Fruit fly (Drosophila melanogaster) whole organism, embryonic: ENCODE results near the gene Or9a.

Source experiments
- Ada2b ChIP-seq: fragments of 200-800 bp; sonication (Bioruptor generic); IDR thresholded peaks from 2 replicates; pipeline ENCODE4 v1.3.6; 2022; ENCODE audit warnings: missing biosample characterization, missing genetic modification characterization
- Bdp1 ChIP-seq: fragments of 200-800 bp; sonication (Bioruptor generic); optimal IDR thresholded peaks from 3 replicates; lab custom pipeline; 2016; ENCODE audit warnings: missing biosample characterization, missing genetic modification characterization
- C15 ChIP-seq: fragments of 200-800 bp; sonication (Bioruptor generic); IDR thresholded peaks from 3 replicates; pipeline ENCODE4 v1.3.6; 2022; ENCODE audit warnings: missing biosample characterization, missing genetic modification characterization
- CG10366 ChIP-seq: fragments of 200-800 bp; sonication (Bioruptor generic); IDR thresholded peaks from 2 replicates; pipeline ENCODE4 v1.3.6; 2022; ENCODE audit warnings: missing biosample characterization, missing genetic modification characterization
- CG10654 ChIP-seq: fragments of 200-800 bp; sonication (Bioruptor generic); optimal IDR thresholded peaks from 2 replicates; lab custom pipeline; 2016; ENCODE audit warnings: missing biosample characterization, missing genetic modification characterization
- CG10959 ChIP-seq: fragments of 200-800 bp; sonication (Bioruptor generic); IDR thresholded peaks from 2 replicates; pipeline ENCODE4 v1.3.6; 2022; ENCODE audit warnings: missing biosample characterization, missing genetic modification characterization
- CG11723 ChIP-seq: fragments of 200-800 bp; sonication (Bioruptor generic); optimal IDR thresholded peaks from 2 replicates; lab custom pipeline; 2017; ENCODE audit warnings: missing biosample characterization, mild to moderate bottlenecking, missing genetic modification characterization
- CG12219 ChIP-seq: fragments of 200-800 bp; sonication (Bioruptor generic); optimal IDR thresholded peaks from 3 replicates; lab custom pipeline; 2018; ENCODE audit warnings: missing biosample characterization, mild to moderate bottlenecking, missing genetic modification characterization
- CG16815 ChIP-seq: fragments of 200-800 bp; sonication (Bioruptor generic); optimal IDR thresholded peaks from 3 replicates; lab custom pipeline; 2017; ENCODE audit warnings: missing biosample characterization, mild to moderate bottlenecking, missing genetic modification characterization
- CG1792 ChIP-seq: fragments of 200-800 bp; sonication (Bioruptor generic); optimal IDR thresholded peaks from 2 replicates; lab custom pipeline; 2016; ENCODE audit warnings: missing biosample characterization, missing genetic modification characterization
- CG31441 ChIP-seq: fragments of 200-800 bp; sonication (Bioruptor generic); IDR thresholded peaks from 2 replicates; pipeline ENCODE4 v1.3.6; 2022; ENCODE audit warnings: missing biosample characterization, missing genetic modification characterization
- CG32532 ChIP-seq: fragments of 200-800 bp; sonication (Bioruptor generic); IDR thresholded peaks from 2 replicates; pipeline ENCODE4 v1.3.6; 2022; ENCODE audit warnings: missing biosample characterization, missing genetic modification characterization
- CG3407 ChIP-seq: fragments of 200-800 bp; sonication (Bioruptor generic); optimal IDR thresholded peaks from 2 replicates; lab custom pipeline; 2018; ENCODE audit warnings: missing biosample characterization, mild to moderate bottlenecking, missing genetic modification characterization
- CG3726 ChIP-seq: fragments of 200-800 bp; sonication (Bioruptor generic); IDR thresholded peaks from 3 replicates; pipeline ENCODE4, ENCODE4 v1.3.6; 2022; ENCODE audit warnings: missing biosample characterization, missing genetic modification characterization
- CG4328 ChIP-seq: fragments of 200-800 bp; sonication (Bioruptor generic); optimal IDR thresholded peaks from 3 replicates; lab custom pipeline; 2017; ENCODE audit warnings: missing biosample characterization, missing genetic modification reagents, missing genetic modification characterization
- CG43689 ChIP-seq: fragments of 200-800 bp; sonication (Bioruptor generic); IDR thresholded peaks from 2 replicates; pipeline ENCODE4 v1.3.6; 2022; ENCODE audit warnings: missing biosample characterization, missing genetic modification characterization
- CG4424 ChIP-seq: fragments of 200-800 bp; sonication (Bioruptor generic); optimal IDR thresholded peaks from 3 replicates; lab custom pipeline; 2016; ENCODE audit warnings: missing biosample characterization, missing genetic modification characterization
- CG6175 ChIP-seq: fragments of 200-800 bp; sonication (Bioruptor generic); IDR thresholded peaks from 3 replicates; pipeline ENCODE4 v1.3.6; 2022; ENCODE audit warnings: missing biosample characterization, missing genetic modification characterization
- CG7928 ChIP-seq: fragments of 200-800 bp; sonication (Bioruptor generic); optimal IDR thresholded peaks from 2 replicates; lab custom pipeline; 2017; ENCODE audit warnings: missing biosample characterization, mild to moderate bottlenecking, missing genetic modification characterization
- CG7987 ChIP-seq: fragments of 200-800 bp; sonication (Bioruptor generic); optimal IDR thresholded peaks from 2 replicates; lab custom pipeline; 2018; ENCODE audit warnings: missing biosample characterization, mild to moderate bottlenecking, missing genetic modification characterization, moderate library complexity
- CG8388 ChIP-seq: fragments of 200-800 bp; sonication (Bioruptor generic); optimal IDR thresholded peaks from 2 replicates; lab custom pipeline; 2019; ENCODE audit warnings: missing biosample characterization, mild to moderate bottlenecking, missing genetic modification characterization, moderate library complexity
- CG8765 ChIP-seq: fragments of 200-800 bp; sonication (Bioruptor generic); IDR thresholded peaks from 2 replicates; pipeline ENCODE4 v1.3.6; 2022; ENCODE audit warnings: missing biosample characterization, missing genetic modification characterization
- CHES-1-like ChIP-seq: fragments of 200-800 bp; sonication (Bioruptor generic); optimal IDR thresholded peaks from 2 replicates; lab custom pipeline; 2016; ENCODE audit warnings: missing biosample characterization, missing genetic modification characterization
- Doc2 ChIP-seq: fragments of 200-800 bp; sonication (Bioruptor generic); IDR thresholded peaks from 2 replicates; pipeline ENCODE4 v1.3.6; 2022; ENCODE audit warnings: missing biosample characterization, missing genetic modification characterization
- Dp ChIP-seq: fragments of 200-800 bp; sonication (Bioruptor generic); optimal IDR thresholded peaks from 2 replicates; lab custom pipeline; 2018; ENCODE audit warnings: missing biosample characterization, mild to moderate bottlenecking, missing genetic modification characterization, moderate library complexity
- E2f1 ChIP-seq: fragments of 200-800 bp; sonication (Bioruptor generic); IDR thresholded peaks from 2 replicates; pipeline ENCODE4 v1.3.6; 2022; ENCODE audit warnings: missing biosample characterization, missing genetic modification characterization
- ERR ChIP-seq: fragments of 200-800 bp; sonication (Bioruptor generic); optimal IDR thresholded peaks from 2 replicates; lab custom pipeline; 2016; ENCODE audit warnings: missing biosample characterization, missing genetic modification characterization
- Ets97D ChIP-seq: fragments of 200-800 bp; sonication (Bioruptor generic); optimal IDR thresholded peaks from 3 replicates; lab custom pipeline; 2016; ENCODE audit warnings: missing biosample characterization, missing genetic modification characterization
- Fer3 ChIP-seq: fragments of 200-800 bp; sonication (Bioruptor generic); optimal IDR thresholded peaks from 2 replicates; lab custom pipeline; 2018; ENCODE audit warnings: missing biosample characterization, mild to moderate bottlenecking, missing genetic modification characterization, moderate library complexity
- Hmr ChIP-seq: fragments of 200-800 bp; sonication (Bioruptor generic); optimal IDR thresholded peaks from 3 replicates; lab custom pipeline; 2017; ENCODE audit warnings: mild to moderate bottlenecking, missing biosample characterization, missing genetic modification reagents, missing genetic modification characterization
- Lhr ChIP-seq: fragments of 200-800 bp; sonication (Bioruptor generic); optimal IDR thresholded peaks from 3 replicates; lab custom pipeline; 2017; ENCODE audit warnings: mild to moderate bottlenecking, missing biosample characterization, missing genetic modification reagents, missing genetic modification characterization
- Lpt ChIP-seq: fragments of >200 bp; optimal IDR thresholded peaks from 2 replicates; lab custom pipeline; 2018; ENCODE audit warnings: missing biosample characterization, missing genetic modification characterization
- MTF-1 ChIP-seq: fragments of 200-800 bp; sonication (Bioruptor generic); optimal IDR thresholded peaks from 2 replicates; lab custom pipeline; 2018; ENCODE audit warnings: missing biosample characterization, mild to moderate bottlenecking, missing genetic modification characterization, borderline replicate concordance
- Mad ChIP-seq: fragments of 200-800 bp; sonication (Bioruptor generic); optimal IDR thresholded peaks from 2 replicates; lab custom pipeline; 2016; ENCODE audit warnings: missing biosample characterization, missing genetic modification characterization
- NFAT ChIP-seq: fragments of 200-800 bp; sonication (Bioruptor generic); IDR thresholded peaks from 2 replicates; pipeline ENCODE4 v1.3.6; 2022; ENCODE audit warnings: missing biosample characterization, missing genetic modification characterization
- Optix ChIP-seq: fragments of 200-800 bp; sonication (Bioruptor generic); IDR thresholded peaks from 3 replicates; pipeline ENCODE4 v1.3.6; 2022; ENCODE audit warnings: missing biosample characterization, missing genetic modification characterization
- PHDP ChIP-seq: fragments of 200-800 bp; sonication (Bioruptor generic); optimal IDR thresholded peaks from 3 replicates; lab custom pipeline; 2018; ENCODE audit warnings: missing biosample characterization, mild to moderate bottlenecking, missing genetic modification characterization, moderate library complexity
- Rfx ChIP-seq: fragments of 200-800 bp; sonication (Bioruptor generic); IDR thresholded peaks from 2 replicates; pipeline ENCODE4 v1.3.6; 2022; ENCODE audit warnings: missing biosample characterization, missing genetic modification characterization
- Side ChIP-seq: fragments of 200-800 bp; sonication (Bioruptor generic); optimal IDR thresholded peaks from 2 replicates; lab custom pipeline; 2016; ENCODE audit warnings: missing biosample characterization, missing genetic modification characterization
- Six4 ChIP-seq: fragments of 200-800 bp; sonication (Bioruptor generic); optimal IDR thresholded peaks from 2 replicates; lab custom pipeline; 2016; ENCODE audit warnings: missing biosample characterization, missing genetic modification characterization
- abd-A ChIP-seq: fragments of 200-800 bp; sonication (Bioruptor generic); optimal IDR thresholded peaks from 3 replicates; lab custom pipeline; 2019; ENCODE audit warnings: missing biosample characterization, mild to moderate bottlenecking, missing genetic modification characterization, moderate library complexity
- bigmax ChIP-seq: fragments of 200-800 bp; sonication (Bioruptor generic); optimal IDR thresholded peaks from 2 replicates; lab custom pipeline; 2018; ENCODE audit warnings: missing biosample characterization, mild to moderate bottlenecking, missing genetic modification characterization
- caup ChIP-seq: fragments of 200-800 bp; sonication (Bioruptor generic); optimal IDR thresholded peaks from 3 replicates; lab custom pipeline; 2017; ENCODE audit warnings: missing biosample characterization, mild to moderate bottlenecking, missing genetic modification characterization, moderate library complexity; ENCODE audit not compliant: severe bottlenecking
- chif ChIP-seq, 2 experiments: fragments of 200-800 bp; sonication (Bioruptor generic); optimal IDR thresholded peaks; 3 replicates each; lab custom pipeline; 2016; ENCODE audit warnings: missing biosample characterization in 2 of 2, missing genetic modification characterization in 2 of 2
- crol ChIP-seq: fragments of 200-800 bp; sonication (Bioruptor generic); IDR thresholded peaks from 2 replicates; pipeline ENCODE4 v1.3.6; 2022; ENCODE audit warnings: missing biosample characterization, missing genetic modification characterization
- dan ChIP-seq: fragments of 200-800 bp; sonication (Bioruptor generic); IDR thresholded peaks from 2 replicates; pipeline ENCODE4 v1.3.6; 2022; ENCODE audit warnings: missing biosample characterization, missing genetic modification characterization
- dm ChIP-seq: fragments of 200-800 bp; sonication (Bioruptor generic); optimal IDR thresholded peaks from 3 replicates; lab custom pipeline; 2016; ENCODE audit warnings: missing biosample characterization, missing genetic modification characterization
- dpn ChIP-seq, 2 experiments: fragments of 200-800 bp; sonication (Bioruptor generic); optimal IDR thresholded peaks; 3 replicates each; lab custom pipeline; 2016; ENCODE audit warnings: missing biosample characterization in 2 of 2, missing genetic modification characterization in 2 of 2
- fru ChIP-seq: fragments of >200 bp; optimal IDR thresholded peaks from 2 replicates; lab custom pipeline; 2017
- gem ChIP-seq: fragments of 200-800 bp; sonication (Bioruptor generic); optimal IDR thresholded peaks from 2 replicates; lab custom pipeline; 2019; ENCODE audit warnings: missing biosample characterization, mild to moderate bottlenecking, missing genetic modification characterization, moderate library complexity
- gsb ChIP-seq: fragments of 200-800 bp; sonication (Bioruptor generic); IDR thresholded peaks from 2 replicates; pipeline ENCODE4 v1.3.6; 2022; ENCODE audit warnings: missing biosample characterization, missing genetic modification characterization
- h ChIP-seq: fragments of >200 bp; optimal IDR thresholded peaks from 2 replicates; lab custom pipeline; 2017
- oc ChIP-seq: fragments of 200-800 bp; sonication (Bioruptor generic); optimal IDR thresholded peaks from 2 replicates; lab custom pipeline; 2018; ENCODE audit warnings: missing biosample characterization, mild to moderate bottlenecking, missing genetic modification characterization, moderate library complexity
- ttk ChIP-seq: fragments of 200-800 bp; sonication (Bioruptor generic); IDR thresholded peaks from 2 replicates; pipeline ENCODE4 v2.1.2; 2022; ENCODE audit warnings: missing biosample characterization, missing genetic modification characterization

Gene Or9a

DNA sequence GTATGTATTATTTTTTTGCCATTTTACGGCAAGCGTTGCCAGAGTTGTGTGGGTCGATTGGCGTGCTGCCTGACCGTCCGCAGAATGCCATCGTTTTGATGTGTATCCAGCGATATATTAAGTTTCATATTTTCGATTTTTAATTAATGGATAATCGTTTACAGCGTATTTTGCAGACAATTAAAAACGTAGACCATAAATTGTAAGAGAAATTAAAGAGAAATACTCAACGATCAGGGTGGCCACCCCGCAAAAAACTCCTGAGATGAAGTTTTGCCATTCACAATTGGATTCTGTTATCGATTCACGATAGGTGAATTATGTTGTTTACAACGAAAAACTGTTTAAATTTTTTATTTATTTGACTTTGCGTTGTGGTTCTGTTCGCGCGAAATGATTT is 15.1 kb upstream of the Or9a start, which contains the start of gene nocte (continued):
- TF ChIP-seq Ets97D (GFP tag; lab: Kevin White, UChicago), result peak; percentile 47
- no peak for TF ChIP-seq CG1792
- TF ChIP-seq ttk, result no peak
- TF ChIP-seq dm (GFP tag; lab: Kevin White, UChicago), result peak; percentile 11
- TF ChIP-seq E2f1 (GFP tag; lab: Robert Waterston, UW), result no peak
- TF ChIP-seq Optix (GFP tag; lab: Robert Waterston, UW), result no peak
- no peak for TF ChIP-seq CG4328 (GFP tag; lab: Kevin White, UChicago)
- no peak for TF ChIP-seq CG8765 (GFP tag; lab: Robert Waterston, UW)
- no peak for TF ChIP-seq dan (GFP tag; lab: Robert Waterston, UW)
- TF ChIP-seq CG3407, result no peak
- no peak for TF ChIP-seq CG31441 (GFP tag; lab: Robert Waterston, UW)
- no peak for TF ChIP-seq oc (tag; lab: Kevin White, UChicago)
- no peak for TF ChIP-seq gsb (GFP tag; lab: Robert Waterston, UW)
- no peak for TF ChIP-seq caup
- TF ChIP-seq chif (GFP tag; optimal IDR thresholded peaks at IDR 0.05; lab: Kevin White, UChicago), result peak in 1 of 2 experiments; percentile 12
- no peak for TF ChIP-seq abd-A (tag; lab: Kevin White, UChicago)
- no peak for TF ChIP-seq Rfx (GFP tag; lab: Robert Waterston, UW)
- no peak for TF ChIP-seq CG32532 (GFP tag; lab: Robert Waterston, UW)
- no peak for TF ChIP-seq Mad (GFP tag; lab: Kevin White, UChicago)
- no peak for TF ChIP-seq CG10654 (GFP tag; lab: Kevin White, UChicago)
- no peak for TF ChIP-seq Bdp1 (GFP tag; lab: Kevin White, UChicago)
- no peak for TF ChIP-seq Doc2 (GFP tag; lab: Robert Waterston, UW)
- TF ChIP-seq dpn (GFP tag; optimal IDR thresholded peaks at IDR 0.05; lab: Kevin White, UChicago), result peak; percentile 5 to 11
- TF ChIP-seq PHDP (tag; lab: Kevin White, UChicago), result no peak
- no peak for TF ChIP-seq fru (lab: Kevin White, UChicago)
- no peak for TF ChIP-seq CG11723 (GFP tag; lab: Kevin White, UChicago)
- TF ChIP-seq CG12219 (GFP tag; lab: Kevin White, UChicago), result no peak
- no peak for TF ChIP-seq MTF-1
- TF ChIP-seq Side (GFP tag; lab: Kevin White, UChicago), result no peak
- TF ChIP-seq Lpt (GFP tag; lab: Kevin White, UChicago), result no peak
- no peak for TF ChIP-seq C15 (GFP tag; lab: Robert Waterston, UW)
- TF ChIP-seq CG7928 (GFP tag; lab: Kevin White, UChicago), result no peak
- TF ChIP-seq CG16815, result no peak
- no peak for TF ChIP-seq CHES-1-like (GFP tag; lab: Kevin White, UChicago)
- TF ChIP-seq Ada2b (GFP tag; lab: Robert Waterston, UW), result no peak
- no peak for TF ChIP-seq Six4 (GFP tag; lab: Kevin White, UChicago)
- TF ChIP-seq CG6175 (GFP tag; lab: Robert Waterston, UW), result no peak
- TF ChIP-seq Fer3 (tag; lab: Kevin White, UChicago), result no peak
- peak; percentile 18 for TF ChIP-seq Lhr (GFP tag; lab: Kevin White, UChicago)
- no peak for TF ChIP-seq Hmr (GFP tag; lab: Kevin White, UChicago)
- no peak for TF ChIP-seq bigmax
- no peak for TF ChIP-seq ERR
- no peak for TF ChIP-seq crol (GFP tag; lab: Robert Waterston, UW)
- no peak for TF ChIP-seq CG10366 (GFP tag; lab: Robert Waterston, UW)
- no peak for TF ChIP-seq CG10959 (GFP tag; lab: Robert Waterston, UW)
- no peak for TF ChIP-seq gem (tag; lab: Kevin White, UChicago)
- no peak for TF ChIP-seq CG43689 (GFP tag; lab: Robert Waterston, UW)
- TF ChIP-seq Dp (GFP tag; lab: Kevin White, UChicago), result peak; percentile 29
- TF ChIP-seq h, result no peak
- no peak for TF ChIP-seq CG3726 (GFP tag; lab: Robert Waterston, UW)
- TF ChIP-seq NFAT (GFP tag; lab: Robert Waterston, UW), result no peak
- TF ChIP-seq CG7987 (GFP tag; lab: Kevin White, UChicago), result no peak
- TF ChIP-seq CG4424 (GFP tag; lab: Kevin White, UChicago), result no peak
- TF ChIP-seq CG8388, result no peak
